Worm (Caenorhabditis elegans) whole organism, L4/young adult: ENCODE data around the gene C18H7.1.

Experiments
- W03F9.2 ChIP-seq: fragments of 150-350 bp; optimal IDR thresholded peaks from 2 replicates; lab custom pipeline; 2014; ENCODE audit warnings: missing biosample characterization, missing genetic modification characterization
- dao-5 ChIP-seq: sonication (generic microtip); optimal IDR thresholded peaks from 2 replicates; lab custom pipeline; 2016; ENCODE audit warnings: missing genotype, missing genetic modification characterization, moderate library complexity, missing compliant biosample characterization
- him-1 ChIP-seq: sonication (generic microtip); optimal IDR thresholded peaks from 2 replicates; lab custom pipeline; 2016; ENCODE audit warnings: missing genotype, missing genetic modification reagents, missing genetic modification characterization, missing compliant biosample characterization

ce11 chrIV:594840-595239 lies 20.5 kb upstream of the C18H7.1 start:
- TF ChIP-seq W03F9.2 (tag; lab: Kevin White, UChicago) (no peak), him-1 (tag; lab: Kevin White, UChicago) (no peak), dao-5 (tag; lab: Kevin White, UChicago) (no peak)
